Worm (Caenorhabditis elegans) whole organism, L1 larva: ENCODE data around the gene atf-2.
A peak's percentile ranks its signal among the peaks of the same experiment; 100 is the strongest.

Source experiments
- C16A3.4 ChIP-seq: fragments of 150-350 bp; optimal IDR thresholded peaks from 2 replicates; lab custom pipeline; 2014; ENCODE audit warnings: missing biosample characterization, missing genetic modification characterization
- aha-1 ChIP-seq: fragments of 150-350 bp; optimal IDR thresholded peaks from 2 replicates; lab custom pipeline; 2014; ENCODE audit warnings: missing biosample characterization, missing genetic modification characterization
- ama-1 ChIP-seq: fragments of 150-350 bp; optimal IDR thresholded peaks from 2 replicates; lab custom pipeline; 2014
- blmp-1 ChIP-seq: fragments of 150-350 bp; optimal IDR thresholded peaks from 2 replicates; lab custom pipeline; 2014; ENCODE audit warnings: missing biosample characterization, missing genetic modification characterization
- ceh-63 ChIP-seq: fragments of 200-800 bp; sonication (Bioruptor generic); optimal IDR thresholded peaks from 2 replicates; lab custom pipeline; 2018; ENCODE audit warnings: mild to moderate bottlenecking, missing genetic modification characterization, missing compliant biosample characterization
- efl-1 ChIP-seq, 4 experiments: fragments of 150-350 bp; optimal IDR thresholded peaks in 3 of 4; peaks in 1 of 4; 1 replicate in 1 of 4; 2 replicates in 3 of 4; lab custom pipeline; 2014; ENCODE audit warnings: missing biosample characterization in 2 of 4, missing genetic modification characterization in 2 of 4, missing genetic modification reagents in 2 of 4
- egl-27 ChIP-seq, 2 experiments: fragments of 150-350 bp in 1 of 2; sonication (generic microtip); optimal IDR thresholded peaks; 3 replicates each; lab custom pipeline; 2017 to 2018; ENCODE audit warnings: missing biosample characterization in 2 of 2, missing genetic modification characterization in 2 of 2, missing genetic modification reagents in 2 of 2
- elt-3 ChIP-seq, 6 experiments: fragments of 150-350 bp in 1 of 6; sonication (generic microtip); optimal IDR thresholded peaks; 2 replicates each; lab custom pipeline; 2017 to 2018; ENCODE audit warnings: missing biosample characterization in 6 of 6, missing genetic modification characterization in 6 of 6, inconsistent platforms in 1 of 6
- ets-5 ChIP-seq: fragments of 200-800 bp; sonication (Bioruptor generic); IDR thresholded peaks from 2 replicates; pipeline ENCODE4 v1.3.6; 2022; ENCODE audit warnings: missing genetic modification characterization, missing compliant biosample characterization
- fkh-10 ChIP-seq: sonication (generic microtip); optimal IDR thresholded peaks from 2 replicates; lab custom pipeline; 2017; ENCODE audit warnings: missing biosample characterization, missing genetic modification reagents, missing genetic modification characterization
- fkh-8 ChIP-seq: sonication (generic microtip); optimal IDR thresholded peaks from 2 replicates; lab custom pipeline; 2016; ENCODE audit warnings: mild to moderate bottlenecking, missing genetic modification characterization, missing compliant biosample characterization
- fos-1 ChIP-seq: fragments of 150-350 bp; optimal IDR thresholded peaks from 2 replicates; lab custom pipeline; 2014; ENCODE audit warnings: missing biosample characterization, missing genetic modification characterization
- hlh-4 ChIP-seq: sonication (generic microtip); optimal IDR thresholded peaks from 2 replicates; lab custom pipeline; 2016; ENCODE audit warnings: mild to moderate bottlenecking, missing genetic modification characterization, missing compliant biosample characterization
- hpl-2 ChIP-seq: fragments of 150-350 bp; optimal IDR thresholded peaks from 2 replicates; lab custom pipeline; 2014; ENCODE audit warnings: missing biosample characterization, missing genetic modification reagents, missing genetic modification characterization
- isw-1 ChIP-seq: fragments of 200-800 bp; sonication (Bioruptor generic); IDR thresholded peaks from 2 replicates; pipeline ENCODE4 v1.3.6; 2022; ENCODE audit warnings: missing genetic modification characterization, missing compliant biosample characterization
- lin-14 ChIP-seq: fragments of 200-800 bp; sonication (Bioruptor generic); optimal IDR thresholded peaks from 2 replicates; lab custom pipeline; 2018; ENCODE audit warnings: mild to moderate bottlenecking, missing genetic modification characterization, moderate library complexity, missing compliant biosample characterization
- lir-3 ChIP-seq: sonication (generic microtip); optimal IDR thresholded peaks from 2 replicates; lab custom pipeline; 2016; ENCODE audit warnings: mild to moderate bottlenecking, missing genetic modification characterization, moderate library complexity, missing compliant biosample characterization; ENCODE audit not compliant: poor library complexity
- mab-9 ChIP-seq: fragments of 200-800 bp; sonication (Bioruptor generic); IDR thresholded peaks from 2 replicates; pipeline ENCODE4 v1.3.6; 2022; ENCODE audit warnings: missing genetic modification reagents, missing genetic modification characterization, missing compliant biosample characterization
- mef-2 ChIP-seq: fragments of 150-350 bp; optimal IDR thresholded peaks from 2 replicates; lab custom pipeline; 2014; ENCODE audit warnings: missing biosample characterization, missing genetic modification characterization
- nhr-12 ChIP-seq: sonication (generic microtip); optimal IDR thresholded peaks from 2 replicates; lab custom pipeline; 2017; ENCODE audit warnings: missing biosample characterization, missing genetic modification characterization
- nhr-20 ChIP-seq: sonication (generic microtip); optimal IDR thresholded peaks from 2 replicates; lab custom pipeline; 2016; ENCODE audit warnings: mild to moderate bottlenecking, missing genetic modification characterization, missing compliant biosample characterization
- nhr-28 ChIP-seq: fragments of 150-350 bp; optimal IDR thresholded peaks from 2 replicates; lab custom pipeline; 2014; ENCODE audit warnings: missing biosample characterization, missing genetic modification characterization
- nhr-71 ChIP-seq: sonication (generic microtip); optimal IDR thresholded peaks from 2 replicates; lab custom pipeline; 2016; ENCODE audit warnings: mild to moderate bottlenecking, missing genetic modification characterization, moderate library complexity, missing compliant biosample characterization
- nhr-76 ChIP-seq: sonication (generic microtip); optimal IDR thresholded peaks from 2 replicates; lab custom pipeline; 2017; ENCODE audit warnings: missing biosample characterization, missing genetic modification characterization
- nhr-84 ChIP-seq: sonication (generic microtip); optimal IDR thresholded peaks from 2 replicates; lab custom pipeline; 2017; ENCODE audit warnings: missing biosample characterization, missing genetic modification characterization
- nhr-85 ChIP-seq: sonication (generic microtip); peaks from one replicate; lab custom pipeline; 2016; ENCODE audit warnings: missing genetic modification characterization, inconsistent platforms, missing compliant biosample characterization
- rnt-1 ChIP-seq: sonication (generic microtip); optimal IDR thresholded peaks from 2 replicates; lab custom pipeline; 2016; ENCODE audit warnings: mild to moderate bottlenecking, missing genetic modification characterization, moderate library complexity, missing compliant biosample characterization
- sptf-1 ChIP-seq: fragments of 150-350 bp; optimal IDR thresholded peaks from 2 replicates; lab custom pipeline; 2014; ENCODE audit warnings: missing biosample characterization, missing genetic modification characterization
- sup-37 ChIP-seq: fragments of 200-800 bp; sonication (Bioruptor generic); optimal IDR thresholded peaks from 2 replicates; lab custom pipeline; 2018; ENCODE audit warnings: mild to moderate bottlenecking, missing genetic modification characterization, missing compliant biosample characterization
- unc-30 ChIP-seq: sonication (generic microtip); optimal IDR thresholded peaks from 2 replicates; lab custom pipeline; 2017; ENCODE audit warnings: missing biosample characterization, missing genetic modification characterization
- unc-62 ChIP-seq: fragments of 150-350 bp; optimal IDR thresholded peaks from 2 replicates; lab custom pipeline; 2014; ENCODE audit warnings: missing biosample characterization, missing genetic modification reagents, missing genetic modification characterization
- unc-86 ChIP-seq: sonication (generic microtip); optimal IDR thresholded peaks from 2 replicates; lab custom pipeline; 2016; ENCODE audit warnings: missing genetic modification characterization, missing compliant biosample characterization
- unc-98 ChIP-seq: fragments of 200-800 bp; sonication (Bioruptor generic); IDR thresholded peaks from 2 replicates; pipeline ENCODE4 v1.3.6; 2022; ENCODE audit warnings: missing genetic modification characterization, missing compliant biosample characterization
- zip-4 ChIP-seq: fragments of 200-800 bp; sonication (Bioruptor generic); optimal IDR thresholded peaks from 2 replicates; lab custom pipeline; 2018; ENCODE audit warnings: mild to moderate bottlenecking, missing genetic modification characterization, moderate library complexity, missing compliant biosample characterization
- ztf-11 ChIP-seq, 2 experiments: sonication (generic microtip); optimal IDR thresholded peaks; 2 replicates each; lab custom pipeline; 2016 to 2017; ENCODE audit warnings: missing genetic modification characterization in 2 of 2, missing biosample characterization in 1 of 2, missing compliant biosample characterization in 1 of 2

The atf-2 gene

ce11 chrII:8721955-8722524 is 29.7 kb upstream of the atf-2 start, which contains the start of gene trcs-2:
TSS of gene trcs-2 (plus strand) at chrII:8722474.
- no peak for TF ChIP-seq ztf-11 (tag; optimal IDR thresholded peaks at IDR 0.05; lab: Kevin White, UChicago)
- TF ChIP-seq nhr-28 (tag; lab: Kevin White, UChicago): no peak
- peak; percentile 5 for TF ChIP-seq nhr-71
- TF ChIP-seq rnt-1 (tag; lab: Kevin White, UChicago): no peak
- TF ChIP-seq elt-3 (tag; optimal IDR thresholded peaks at IDR 0.05; lab: Kevin White, UChicago): no peak
- peak; percentile 90 for TF ChIP-seq hlh-4 (tag; lab: Kevin White, UChicago)
- TF ChIP-seq nhr-76 (tag; lab: Kevin White, UChicago): no peak
- no peak for TF ChIP-seq lir-3
- peak; percentile 22 for TF ChIP-seq fkh-8 (tag; lab: Kevin White, UChicago)
- TF ChIP-seq, all 84 proteins: peak for 3

ce11 chrII:8726700-8727099 is 25.1 kb upstream of the atf-2 start, which contains the start of gene T01B7.9:
TSS of gene T01B7.9 (minus strand) at chrII:8726800.
- TF ChIP-seq hlh-4 (tag; lab: Kevin White, UChicago): no peak
- no peak for TF ChIP-seq mab-9 (GFP tag; lab: Robert Waterston, UW)
- no peak for TF ChIP-seq isw-1 (GFP tag; lab: Robert Waterston, UW)
- TF ChIP-seq sup-37 (GFP tag; lab: Kevin White, UChicago): no peak
- TF ChIP-seq nhr-12 (tag; lab: Kevin White, UChicago): no peak
- TF ChIP-seq fkh-8 (tag; lab: Kevin White, UChicago): no peak
- no peak for TF ChIP-seq unc-62 (GFP tag; lab: Kevin White, UChicago)
- no peak for TF ChIP-seq unc-98
- TF ChIP-seq egl-27 (tag; optimal IDR thresholded peaks at IDR 0.05; lab: Kevin White, UChicago): no peak
- no peak for TF ChIP-seq ceh-63
- TF ChIP-seq nhr-76 (tag; lab: Kevin White, UChicago): no peak
- TF ChIP-seq, all 84 proteins: peak for 0

ce11 chrII:8730281-8730680 is 21.5 kb upstream of the atf-2 start:
- TF ChIP-seq fkh-10 (GFP tag; lab: Kevin White, UChicago) (no peak), ama-1 (lab: Kevin White, UChicago) (no peak), elt-3 (tag; optimal IDR thresholded peaks at IDR 0.05; lab: Kevin White, UChicago) (peak in 1 of 6 experiments; percentile 46), sup-37 (GFP tag; lab: Kevin White, UChicago) (no peak), unc-30 (tag; lab: Kevin White, UChicago) (no peak), nhr-20 (tag; lab: Kevin White, UChicago) (no peak), lin-14 (GFP tag; lab: Kevin White, UChicago) (peak; percentile 23), unc-62 (GFP tag; lab: Kevin White, UChicago) (no peak), efl-1 (optimal IDR thresholded peaks at IDR 0.05; lab: Kevin White, UChicago) (no peak), efl-1 (GFP tag; optimal IDR thresholded peaks at IDR 0.05 in 1 of 2; lab: Kevin White, UChicago) (no peak), ets-5 (GFP tag; lab: Robert Waterston, UW) (no peak), rnt-1 (tag; lab: Kevin White, UChicago) (peak; percentile 32), mef-2 (tag; lab: Kevin White, UChicago) (no peak), hpl-2 (GFP tag; lab: Kevin White, UChicago) (no peak), nhr-85 (tag; lab: Kevin White, UChicago) (no peak), fos-1 (no peak), sptf-1 (tag; lab: Kevin White, UChicago) (no peak), mab-9 (GFP tag; lab: Robert Waterston, UW) (no peak), C16A3.4 (tag; lab: Kevin White, UChicago) (no peak), aha-1 (no peak), blmp-1 (tag; lab: Kevin White, UChicago) (peak; percentile 93)

ce11 chrII:8730960-8731693 is 20.7 kb upstream of the atf-2 start:
- no peak for TF ChIP-seq zip-4 (GFP tag; lab: Kevin White, UChicago)
- TF ChIP-seq unc-86 (tag; lab: Kevin White, UChicago): no peak
- TF ChIP-seq efl-1 (optimal IDR thresholded peaks at IDR 0.05; lab: Kevin White, UChicago): no peak
- peak in 1 of 2 experiments; percentile 27 for TF ChIP-seq efl-1 (GFP tag; optimal IDR thresholded peaks at IDR 0.05 in 1 of 2; lab: Kevin White, UChicago)
- peak in 1 of 6 experiments; percentile 87 for TF ChIP-seq elt-3 (tag; optimal IDR thresholded peaks at IDR 0.05; lab: Kevin White, UChicago)
- no peak for TF ChIP-seq lin-14 (GFP tag; lab: Kevin White, UChicago)
- no peak for TF ChIP-seq nhr-84 (tag; lab: Kevin White, UChicago)
- TF ChIP-seq blmp-1 (tag; lab: Kevin White, UChicago): peak; percentile 96
